Worm (Caenorhabditis elegans) whole organism, L4 larva: Measurements from ENCODE around the gene pap-1.

Source experiments
- aha-1 ChIP-seq: fragments of 150-350 bp; peaks from one replicate; lab custom pipeline; 2014; ENCODE audit warnings: missing biosample characterization, missing genetic modification characterization
- ama-1 ChIP-seq: fragments of 150-350 bp; optimal IDR thresholded peaks from 2 replicates; lab custom pipeline; 2014; ENCODE audit warnings: inconsistent platforms, mixed read lengths
- ceh-82 ChIP-seq: sonication (generic microtip); optimal IDR thresholded peaks from 2 replicates; lab custom pipeline; 2017; ENCODE audit warnings: missing biosample characterization, missing genetic modification characterization
- lin-1 ChIP-seq: fragments of 200-800 bp; sonication (Bioruptor generic); IDR thresholded peaks from 2 replicates; pipeline ENCODE4 v1.3.6; 2022; ENCODE audit warnings: missing genetic modification reagents, missing genetic modification characterization, missing compliant biosample characterization
- lin-15B ChIP-seq: fragments of 150-350 bp; sonication (generic microtip); optimal IDR thresholded peaks from 3 replicates; lab custom pipeline; 2014; ENCODE audit warnings: missing biosample characterization, missing genetic modification characterization
- mdl-1 ChIP-seq, 2 experiments: fragments of 150-350 bp in 1 of 2; sonication (generic microtip) in 1 of 2; optimal IDR thresholded peaks; 2 replicates each; lab custom pipeline; 2014 to 2017; ENCODE audit warnings: missing biosample characterization in 2 of 2, missing genetic modification characterization in 2 of 2
- nhr-10 ChIP-seq: fragments of 150-350 bp; optimal IDR thresholded peaks from 2 replicates; lab custom pipeline; 2014; ENCODE audit warnings: missing biosample characterization, missing genetic modification characterization
- nhr-102 ChIP-seq: sonication (generic microtip); optimal IDR thresholded peaks from 2 replicates; lab custom pipeline; 2016; ENCODE audit warnings: mild to moderate bottlenecking, missing genetic modification characterization, moderate library complexity, missing compliant biosample characterization
- nhr-76 ChIP-seq: fragments of 150-350 bp; optimal IDR thresholded peaks from 2 replicates; lab custom pipeline; 2014; ENCODE audit warnings: missing biosample characterization, missing genetic modification characterization
- pha-4 ChIP-seq, 2 experiments: fragments of 150-350 bp in 1 of 2; fragments of 200-800 bp in 1 of 2; sonication (Bioruptor generic) in 1 of 2; IDR thresholded peaks in 1 of 2; optimal IDR thresholded peaks in 1 of 2; 2 replicates each; pipeline versions ENCODE4 v1.3.6 to Lab custom; 2014 to 2022; ENCODE audit warnings: missing genetic modification characterization in 2 of 2, missing genetic modification reagents in 2 of 2, missing biosample characterization in 1 of 2, missing compliant biosample characterization in 1 of 2
- snpc-4 ChIP-seq: fragments of 150-350 bp; optimal IDR thresholded peaks from 2 replicates; lab custom pipeline; 2014; ENCODE audit warnings: missing biosample characterization, missing genetic modification characterization
- unc-62 ChIP-seq, 3 experiments: fragments of 150-350 bp in 1 of 3; sonication (generic microtip); optimal IDR thresholded peaks in 2 of 3; peaks in 1 of 3; 1 replicate in 1 of 3; 2 replicates in 2 of 3; lab custom pipeline; 2014 to 2017; ENCODE audit warnings: missing biosample characterization in 3 of 3, missing genetic modification characterization in 3 of 3, missing genetic modification reagents in 3 of 3, missing genotype in 1 of 3
- zip-11 ChIP-seq: fragments of 200-800 bp; sonication (Bioruptor generic); IDR thresholded peaks from 2 replicates; pipeline ENCODE4 v1.3.6; 2022; ENCODE audit warnings: missing genetic modification characterization, missing compliant biosample characterization
- ztf-11 ChIP-seq: fragments of 150-350 bp; optimal IDR thresholded peaks from 2 replicates; lab custom pipeline; 2014; ENCODE audit warnings: missing biosample characterization, missing genetic modification characterization

ce11 chrV:10475421-10475820, 33.6 kb downstream of the pap-1 start:
- no peak for TF ChIP-seq lin-1 (GFP tag; lab: Robert Waterston, UW)
- TF ChIP-seq unc-62 (GFP tag; optimal IDR thresholded peaks at IDR 0.05 in 1 of 2; lab: Kevin White, UChicago) = no peak
- no peak for TF ChIP-seq unc-62 (tag; optimal IDR thresholded peaks at IDR 0.05; lab: Kevin White, UChicago)
- no peak for TF ChIP-seq zip-11 (GFP tag; lab: Robert Waterston, UW)
- peak; percentile 96 for TF ChIP-seq aha-1 (tag; lab: Kevin White, UChicago)
- no peak for TF ChIP-seq pha-4 (GFP tag; IDR thresholded peaks at IDR 0.05; lab: Robert Waterston, UW)
- no peak for TF ChIP-seq pha-4 (tag; optimal IDR thresholded peaks at IDR 0.05; lab: Kevin White, UChicago)
- no peak for TF ChIP-seq lin-15B
- no peak for TF ChIP-seq nhr-10 (tag; lab: Kevin White, UChicago)
- no peak for TF ChIP-seq nhr-76 (tag; lab: Kevin White, UChicago)
- TF ChIP-seq ama-1 = peak; percentile 66
- no peak for TF ChIP-seq ceh-82
- TF ChIP-seq ztf-11 (tag; lab: Kevin White, UChicago) = no peak
- TF ChIP-seq mdl-1 (tag; optimal IDR thresholded peaks at IDR 0.05; lab: Kevin White, UChicago) = no peak
- no peak for TF ChIP-seq nhr-102 (tag; lab: Kevin White, UChicago)
- TF ChIP-seq snpc-4 (tag; lab: Kevin White, UChicago) = no peak
